Worm (Caenorhabditis elegans) whole organism, midembryonic: ENCODE results near the gene C54C6.7.

Experiments
- T22C8.4 ChIP-seq: fragments of 200-800 bp; sonication (Bioruptor generic); IDR thresholded peaks from 2 replicates; pipeline ENCODE4 v1.3.6; 2022; ENCODE audit warnings: missing genetic modification characterization, missing compliant biosample characterization
- cog-1 ChIP-seq: sonication (generic microtip); optimal IDR thresholded peaks from 2 replicates; lab custom pipeline; 2016; ENCODE audit warnings: missing genetic modification characterization, missing compliant biosample characterization
- flt-1 ChIP-seq: fragments of 200-800 bp; sonication (Bioruptor generic); IDR thresholded peaks from 2 replicates; pipeline ENCODE4 v1.3.6; 2022; ENCODE audit warnings: missing genetic modification characterization, missing compliant biosample characterization
- klf-2 ChIP-seq: fragments of 200-800 bp; sonication (Bioruptor generic); conservative IDR thresholded peaks from 2 replicates; pipeline ENCODE4 v1.3.6; 2022; ENCODE audit warnings: missing genetic modification reagents, missing genetic modification characterization, missing compliant biosample characterization
- med-1 ChIP-seq: sonication (generic microtip); optimal IDR thresholded peaks from 2 replicates; lab custom pipeline; 2017; ENCODE audit warnings: missing genetic modification characterization, mild to moderate bottlenecking, missing compliant biosample characterization, antibody characterized with exemption, missing genetic modification reagents; ENCODE audit not compliant: insufficient read depth
- ref-1 ChIP-seq: fragments of 200-800 bp; sonication (Bioruptor generic); conservative IDR thresholded peaks from 2 replicates; pipeline ENCODE4 v1.3.6; 2022; ENCODE audit warnings: missing genetic modification reagents, missing genetic modification characterization, missing compliant biosample characterization
- tab-1 ChIP-seq: fragments of 200-800 bp; sonication (Bioruptor generic); IDR thresholded peaks from 2 replicates; pipeline ENCODE4 v1.3.6; 2022; ENCODE audit warnings: missing genetic modification characterization, missing compliant biosample characterization
- ztf-23 ChIP-seq: fragments of 200-800 bp; sonication (Bioruptor generic); IDR thresholded peaks from 2 replicates; pipeline ENCODE4 v1.3.6; 2022; ENCODE audit warnings: missing genetic modification reagents, missing genetic modification characterization, missing compliant biosample characterization
- ztf-29 ChIP-seq: fragments of 200-800 bp; sonication (Bioruptor generic); IDR thresholded peaks from 2 replicates; pipeline ENCODE4 v1.3.6; 2022; ENCODE audit warnings: missing genetic modification reagents, missing genetic modification characterization, missing compliant biosample characterization

C54C6.7 gene

ce11 chrIII:3546323-3546722 lies at the start of gene C54C6.7:
TSS of gene C54C6.7 (minus strand) at chrIII:3546423.
- TF ChIP-seq tab-1 (GFP tag; lab: Robert Waterston, UW) (no peak), ref-1 (GFP tag; lab: Robert Waterston, UW) (no peak), klf-2 (GFP tag; lab: Robert Waterston, UW) (no peak), ztf-29 (GFP tag; lab: Robert Waterston, UW) (no peak), ztf-23 (GFP tag; lab: Robert Waterston, UW) (no peak), T22C8.4 (no peak), cog-1 (tag; lab: Kevin White, UChicago) (no peak), med-1 (GFP tag; lab: Kevin White, UChicago) (no peak), flt-1 (no peak)

- TF ChIP-seq med-1 (GFP tag; lab: Kevin White, UChicago) = no peak
- no peak for TF ChIP-seq klf-2 (GFP tag; lab: Robert Waterston, UW)
- no peak for TF ChIP-seq ztf-23 (GFP tag; lab: Robert Waterston, UW)
- no peak for TF ChIP-seq ref-1 (GFP tag; lab: Robert Waterston, UW)
- TF ChIP-seq cog-1 (tag; lab: Kevin White, UChicago) = no peak
- no peak for TF ChIP-seq tab-1 (GFP tag; lab: Robert Waterston, UW)
- TF ChIP-seq ztf-29 (GFP tag; lab: Robert Waterston, UW) = no peak
- TF ChIP-seq flt-1 = no peak
- no peak for TF ChIP-seq T22C8.4
Measured at ce11 chrIII:3594681-3595080, 48.5 kb upstream of the C54C6.7 start.

- TF ChIP-seq T22C8.4 (no peak), cog-1 (tag; lab: Kevin White, UChicago) (no peak), tab-1 (GFP tag; lab: Robert Waterston, UW) (no peak), med-1 (GFP tag; lab: Kevin White, UChicago) (no peak), ztf-29 (GFP tag; lab: Robert Waterston, UW) (no peak), ref-1 (GFP tag; lab: Robert Waterston, UW) (no peak), flt-1 (no peak), klf-2 (GFP tag; lab: Robert Waterston, UW) (no peak), ztf-23 (GFP tag; lab: Robert Waterston, UW) (no peak)
Measured at ce11 chrIII:3590365-3590764, 44.1 kb upstream of the C54C6.7 start, which contains the start of gene ptp-1. TSS of gene ptp-1 (plus strand) at chrIII:3590722.

ce11 chrIII:3588183-3588582 lies 42.0 kb upstream of the C54C6.7 start:
- no peak for TF ChIP-seq ztf-29 (GFP tag; lab: Robert Waterston, UW)
- TF ChIP-seq tab-1 (GFP tag; lab: Robert Waterston, UW) = no peak
- TF ChIP-seq ref-1 (GFP tag; lab: Robert Waterston, UW) = no peak
- TF ChIP-seq cog-1 (tag; lab: Kevin White, UChicago) = no peak
- no peak for TF ChIP-seq klf-2 (GFP tag; lab: Robert Waterston, UW)
- TF ChIP-seq med-1 (GFP tag; lab: Kevin White, UChicago) = no peak
- TF ChIP-seq flt-1 = no peak
- no peak for TF ChIP-seq ztf-23 (GFP tag; lab: Robert Waterston, UW)
- no peak for TF ChIP-seq T22C8.4

- TF ChIP-seq flt-1 (no peak), ref-1 (GFP tag; lab: Robert Waterston, UW) (no peak), klf-2 (GFP tag; lab: Robert Waterston, UW) (no peak), med-1 (GFP tag; lab: Kevin White, UChicago) (no peak), T22C8.4 (no peak), ztf-23 (GFP tag; lab: Robert Waterston, UW) (no peak), cog-1 (tag; lab: Kevin White, UChicago) (no peak), ztf-29 (GFP tag; lab: Robert Waterston, UW) (no peak), tab-1 (GFP tag; lab: Robert Waterston, UW) (no peak)
Measured at ce11 chrIII:3583341-3583740, 37.1 kb upstream of the C54C6.7 start.

ce11 chrIII:3581636-3582035 lies 35.4 kb upstream of the C54C6.7 start, which contains the start of gene C48D5.3:
TSS of gene C48D5.3 (minus strand) at chrIII:3581736.
- TF ChIP-seq med-1 (GFP tag; lab: Kevin White, UChicago) (no peak), tab-1 (GFP tag; lab: Robert Waterston, UW) (no peak), flt-1 (no peak), ztf-23 (GFP tag; lab: Robert Waterston, UW) (no peak), T22C8.4 (no peak), klf-2 (GFP tag; lab: Robert Waterston, UW) (no peak), ref-1 (GFP tag; lab: Robert Waterston, UW) (no peak), ztf-29 (GFP tag; lab: Robert Waterston, UW) (no peak), cog-1 (tag; lab: Kevin White, UChicago) (no peak)

ce11 chrIII:3573281-3573680 lies 27.1 kb upstream of the C54C6.7 start, which contains the start of gene nhr-6:
TSS of gene nhr-6 (plus strand) at chrIII:3573581.
- TF ChIP-seq ztf-29 (GFP tag; lab: Robert Waterston, UW) (no peak), T22C8.4 (no peak), cog-1 (tag; lab: Kevin White, UChicago) (no peak), med-1 (GFP tag; lab: Kevin White, UChicago) (no peak), klf-2 (GFP tag; lab: Robert Waterston, UW) (no peak), ref-1 (GFP tag; lab: Robert Waterston, UW) (no peak), ztf-23 (GFP tag; lab: Robert Waterston, UW) (no peak), tab-1 (GFP tag; lab: Robert Waterston, UW) (no peak), flt-1 (no peak)

ce11 chrIII:3571371-3571902 lies 25.2 kb upstream of the C54C6.7 start:
- TF ChIP-seq klf-2 (GFP tag; lab: Robert Waterston, UW) = no peak
- TF ChIP-seq ztf-23 (GFP tag; lab: Robert Waterston, UW) = no peak

- TF ChIP-seq flt-1 (no peak), ztf-29 (GFP tag; lab: Robert Waterston, UW) (no peak), klf-2 (GFP tag; lab: Robert Waterston, UW) (no peak), tab-1 (GFP tag; lab: Robert Waterston, UW) (no peak), med-1 (GFP tag; lab: Kevin White, UChicago) (no peak), cog-1 (tag; lab: Kevin White, UChicago) (no peak), T22C8.4 (no peak), ztf-23 (GFP tag; lab: Robert Waterston, UW) (no peak), ref-1 (GFP tag; lab: Robert Waterston, UW) (no peak)
Measured at ce11 chrIII:3569763-3570162, 23.5 kb upstream of the C54C6.7 start.
